Fruit fly (Drosophila melanogaster) whole organism, embryonic: Measurements from ENCODE around the gene CG4462.

Source experiments
- CG12659 ChIP-seq: fragments of 200-800 bp; sonication (Bioruptor generic); optimal IDR thresholded peaks from 3 replicates; lab custom pipeline; 2017; ENCODE audit warnings: mild to moderate bottlenecking, missing biosample characterization, missing genetic modification reagents, missing genetic modification characterization
- CG13775 ChIP-seq: fragments of 200-800 bp; sonication (Bioruptor generic); optimal IDR thresholded peaks from 3 replicates; lab custom pipeline; 2017; ENCODE audit warnings: missing biosample characterization, mild to moderate bottlenecking, missing genetic modification characterization
- CG1602 ChIP-seq: fragments of 200-800 bp; sonication (Bioruptor generic); optimal IDR thresholded peaks from 3 replicates; lab custom pipeline; 2016; ENCODE audit warnings: missing biosample characterization, missing genetic modification characterization
- CG18619 ChIP-seq: fragments of 200-800 bp; sonication (Bioruptor generic); optimal IDR thresholded peaks from 3 replicates; lab custom pipeline; 2017; ENCODE audit warnings: missing biosample characterization, mild to moderate bottlenecking, missing genetic modification characterization
- CG6175 ChIP-seq: fragments of 200-800 bp; sonication (Bioruptor generic); IDR thresholded peaks from 3 replicates; pipeline ENCODE4 v1.3.6; 2022; ENCODE audit warnings: missing biosample characterization, missing genetic modification characterization
- CG7271 ChIP-seq: fragments of 200-800 bp; sonication (Bioruptor generic); optimal IDR thresholded peaks from 2 replicates; lab custom pipeline; 2018; ENCODE audit warnings: missing biosample characterization, mild to moderate bottlenecking, missing genetic modification characterization, moderate library complexity
- CG9876 ChIP-seq: fragments of 200-800 bp; sonication (Bioruptor generic); optimal IDR thresholded peaks from 2 replicates; lab custom pipeline; 2016; ENCODE audit warnings: missing biosample characterization, missing genetic modification characterization
- PHDP ChIP-seq: fragments of 200-800 bp; sonication (Bioruptor generic); optimal IDR thresholded peaks from 3 replicates; lab custom pipeline; 2018; ENCODE audit warnings: missing biosample characterization, mild to moderate bottlenecking, missing genetic modification characterization, moderate library complexity
- Side ChIP-seq: fragments of 200-800 bp; sonication (Bioruptor generic); optimal IDR thresholded peaks from 2 replicates; lab custom pipeline; 2016; ENCODE audit warnings: missing biosample characterization, missing genetic modification characterization
- br ChIP-seq: fragments of >200 bp; optimal IDR thresholded peaks from 2 replicates; lab custom pipeline; 2017
- dpn ChIP-seq, 2 experiments: fragments of 200-800 bp; sonication (Bioruptor generic); optimal IDR thresholded peaks; 3 replicates each; lab custom pipeline; 2016; ENCODE audit warnings: missing biosample characterization in 2 of 2, missing genetic modification characterization in 2 of 2
- maf-S ChIP-seq: fragments of 200-800 bp; sonication (Bioruptor generic); optimal IDR thresholded peaks from 2 replicates; lab custom pipeline; 2016; ENCODE audit warnings: missing biosample characterization, missing genetic modification characterization
- unpg ChIP-seq: fragments of 200-800 bp; sonication (Bioruptor generic); optimal IDR thresholded peaks from 3 replicates; lab custom pipeline; 2018; ENCODE audit warnings: missing biosample characterization, mild to moderate bottlenecking, missing genetic modification characterization, moderate library complexity

- TF ChIP-seq dpn (GFP tag; optimal IDR thresholded peaks at IDR 0.05; lab: Kevin White, UChicago): no peak
- TF ChIP-seq br (lab: Kevin White, UChicago): no peak
- no peak for TF ChIP-seq CG12659 (GFP tag; lab: Kevin White, UChicago)
- no peak for TF ChIP-seq CG6175 (GFP tag; lab: Robert Waterston, UW)
- no peak for TF ChIP-seq Side (GFP tag; lab: Kevin White, UChicago)
- TF ChIP-seq unpg (GFP tag; lab: Kevin White, UChicago): no peak
- no peak for TF ChIP-seq maf-S (GFP tag; lab: Kevin White, UChicago)
- no peak for TF ChIP-seq PHDP (tag; lab: Kevin White, UChicago)
- TF ChIP-seq CG13775 (GFP tag; lab: Kevin White, UChicago): no peak
- TF ChIP-seq CG7271 (tag; lab: Kevin White, UChicago): no peak
- TF ChIP-seq CG18619: no peak
- TF ChIP-seq CG9876 (GFP tag; lab: Kevin White, UChicago): no peak
- TF ChIP-seq CG1602 (GFP tag; lab: Kevin White, UChicago): no peak
Measured at dm6 chr3R:19918207-19918606, 7.0 kb downstream of the CG4462 start, which contains the start of gene CG4770.
